Fruit fly (Drosophila melanogaster): ENCODE results near the gene CG17168.

dm6 chrX:23035766-23036165 is 46.8 kb upstream of the CG17168 start, which contains the start of gene CG12061:
- TF ChIP-seq CG11902 (GFP tag; optimal IDR thresholded peaks at IDR 0.05) (no peak), Ets21C (GFP tag; optimal IDR thresholded peaks at IDR 0.05) (no peak), OdsH (GFP tag; optimal IDR thresholded peaks at IDR 0.05) (no peak), eg (GFP tag; IDR thresholded peaks at IDR 0.05) (no peak), Blimp-1 (GFP tag; optimal IDR thresholded peaks at IDR 0.05) (no peak)

All from whole organism, prepupa.